Worm (Caenorhabditis elegans) whole organism, L3 larva: ENCODE measurements around the gene best-9.

Experiments
- ama-1 ChIP-seq: fragments of 150-350 bp; optimal IDR thresholded peaks from 2 replicates; lab custom pipeline; 2018
- ceh-82 ChIP-seq: fragments of 150-350 bp; optimal IDR thresholded peaks from 2 replicates; lab custom pipeline; 2014; ENCODE audit warnings: missing biosample characterization, missing genetic modification characterization
- egl-27 ChIP-seq: sonication (generic microtip); optimal IDR thresholded peaks from 4 replicates; lab custom pipeline; 2017; ENCODE audit warnings: missing biosample characterization, missing genetic modification reagents, missing genetic modification characterization
- jun-1 ChIP-seq: fragments of 150-350 bp; optimal IDR thresholded peaks from 2 replicates; lab custom pipeline; 2014; ENCODE audit warnings: missing biosample characterization, missing genetic modification reagents, missing genetic modification characterization
- lin-15B ChIP-seq: fragments of 150-350 bp; optimal IDR thresholded peaks from 2 replicates; lab custom pipeline; 2014; ENCODE audit warnings: missing biosample characterization, missing genetic modification characterization
- nhr-12 ChIP-seq: fragments of 150-350 bp; optimal IDR thresholded peaks from 2 replicates; lab custom pipeline; 2014; ENCODE audit warnings: missing biosample characterization, missing genetic modification characterization
- nhr-28 ChIP-seq: fragments of 150-350 bp; optimal IDR thresholded peaks from 2 replicates; lab custom pipeline; 2014; ENCODE audit warnings: missing biosample characterization, missing genetic modification characterization
- unc-39 ChIP-seq: sonication (generic microtip); optimal IDR thresholded peaks from 4 replicates; lab custom pipeline; 2017; ENCODE audit warnings: missing biosample characterization, missing genetic modification characterization
- unc-62 ChIP-seq: fragments of 150-350 bp; sonication (generic microtip); optimal IDR thresholded peaks from 4 replicates; lab custom pipeline; 2014; ENCODE audit warnings: missing biosample characterization, missing genetic modification reagents, missing genetic modification characterization
- zag-1 ChIP-seq: fragments of 150-350 bp; optimal IDR thresholded peaks from 2 replicates; lab custom pipeline; 2014; ENCODE audit warnings: missing biosample characterization, missing genetic modification characterization
- ztf-4 ChIP-seq: fragments of 150-350 bp; optimal IDR thresholded peaks from 2 replicates; lab custom pipeline; 2014; ENCODE audit warnings: missing biosample characterization, missing genetic modification characterization

DNA sequence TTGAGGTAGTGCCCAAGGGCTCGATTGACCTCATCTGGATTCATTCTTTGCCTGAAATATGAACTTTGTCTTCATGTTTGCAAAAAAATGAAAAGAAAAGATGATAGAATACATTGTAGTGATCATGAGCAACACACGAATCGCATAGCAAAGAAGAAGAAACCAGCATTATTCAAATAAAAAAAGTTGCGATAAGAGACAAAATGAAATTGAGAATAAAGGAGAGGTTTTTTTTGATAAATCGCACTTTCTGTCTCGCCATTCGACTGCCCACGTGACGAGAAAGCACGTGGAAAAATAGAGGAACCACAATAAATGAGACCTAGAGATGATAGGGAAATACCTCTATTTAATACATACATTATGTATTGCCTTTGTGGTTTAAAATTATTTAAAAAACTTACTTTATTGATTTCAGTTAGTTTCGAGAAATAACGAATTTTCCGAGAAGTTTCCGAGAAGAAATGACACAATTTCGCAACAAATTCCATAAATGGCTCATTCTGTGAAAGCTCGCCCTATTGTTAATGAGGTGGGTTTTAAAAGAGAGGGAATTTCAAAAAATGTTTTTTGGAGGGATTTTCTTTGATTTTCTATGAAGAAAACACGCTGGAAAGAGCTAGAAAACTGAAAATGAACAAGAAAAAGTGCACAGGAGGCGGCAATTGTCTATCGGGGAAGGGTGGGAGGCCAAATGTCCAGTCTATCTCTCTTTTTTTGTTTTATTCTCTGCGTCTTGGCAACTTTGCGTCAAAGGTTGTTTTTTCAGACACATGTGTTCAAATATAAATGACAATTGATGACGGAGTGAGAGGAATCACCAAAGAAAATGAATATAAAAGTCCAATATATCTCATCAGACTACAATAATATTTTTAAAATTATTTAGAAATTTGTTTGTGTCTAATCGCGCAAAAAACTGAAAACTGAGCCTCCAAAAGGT lies 4.9 kb upstream of the best-9 start, which contains the start of gene paqr-1:
- TF ChIP-seq ceh-82 (tag; lab: Kevin White, UChicago) (no peak), unc-62 (GFP tag; lab: Kevin White, UChicago) (no peak), zag-1 (tag; lab: Kevin White, UChicago) (no peak), ztf-4 (tag; lab: Kevin White, UChicago) (no peak), jun-1 (no peak), lin-15B (tag; lab: Kevin White, UChicago) (peak; percentile 53), egl-27 (tag; lab: Kevin White, UChicago) (no peak), unc-39 (no peak), nhr-12 (tag; lab: Kevin White, UChicago) (no peak), ama-1 (lab: Kevin White, UChicago) (no peak), nhr-28 (tag; lab: Kevin White, UChicago) (no peak)
